Fruit fly (Drosophila melanogaster): ENCODE data around the gene Smg6.

Gene Smg6

dm6 chr3R:25054451-25055188, 21.4 kb upstream of the Smg6 start, which contains the start of gene CG31109 (continued):
- TF ChIP-seq Vsx1 (GFP tag; optimal IDR thresholded peaks at IDR 0.05) (no peak), CG3847 (GFP tag; IDR thresholded peaks at IDR 0.05) (peak; percentile 37; the same call in 1 of the 2 replicates), CG10209 (GFP tag; optimal IDR thresholded peaks at IDR 0.05) (no peak), pum (GFP tag; optimal IDR thresholded peaks at IDR 0.05) (peak; percentile 26), CG2889 (GFP tag; IDR thresholded peaks at IDR 0.05) (no peak), phol (tag; optimal IDR thresholded peaks at IDR 0.05) (peak; percentile 40), B-H2 (GFP tag; optimal IDR thresholded peaks at IDR 0.05) (peak; percentile 60), CG32532 (GFP tag; IDR thresholded peaks at IDR 0.05) (peak; percentile 31; the same call in 1 of the 2 replicates), Adf1 (GFP tag; IDR thresholded peaks at IDR 0.05) (no peak), CG12155 (GFP tag; optimal IDR thresholded peaks at IDR 0.05) (no peak), CG12744 (GFP tag; optimal IDR thresholded peaks at IDR 0.05) (no peak), CG15269 (tag; optimal IDR thresholded peaks at IDR 0.05) (no peak), CG17829 (tag; optimal IDR thresholded peaks at IDR 0.05) (peak; percentile 31), crc (GFP tag; optimal IDR thresholded peaks at IDR 0.05) (no peak), CG14667 (GFP tag; IDR thresholded peaks at IDR 0.05) (no peak), Xbp1 (GFP tag; optimal IDR thresholded peaks at IDR 0.05) (peak; percentile 20), CG16815 (GFP tag; optimal IDR thresholded peaks at IDR 0.05) (no peak), CG4730 (GFP tag; IDR thresholded peaks at IDR 0.05) (no peak), Side (GFP tag; optimal IDR thresholded peaks at IDR 0.05) (no peak), CG17802 (tag; optimal IDR thresholded peaks at IDR 0.05) (no peak), CG13287 (GFP tag; IDR thresholded peaks at IDR 0.05; ENCODE audit: partially characterized antibody) (peak; percentile 61), emc (GFP tag; optimal IDR thresholded peaks at IDR 0.05) (no peak), seq (GFP tag; IDR thresholded peaks at IDR 0.05) (no peak), Hr39 (optimal IDR thresholded peaks at IDR 0.05) (no peak), CG13424 (tag; optimal IDR thresholded peaks at IDR 0.05) (peak; percentile 22), CG31441 (GFP tag; IDR thresholded peaks at IDR 0.05) (no peak; the same call in 1 of the 2 replicates), gsb (GFP tag; IDR thresholded peaks at IDR 0.05) (no peak), CG10565 (GFP tag; optimal IDR thresholded peaks at IDR 0.05) (no peak), Tbp (GFP tag; optimal IDR thresholded peaks at IDR 0.05) (no peak), Atf-2 (GFP tag; optimal IDR thresholded peaks at IDR 0.05) (no peak), Bteb2 (GFP tag; optimal IDR thresholded peaks at IDR 0.05) (peak; percentile 7), Nf-YC (tag; optimal IDR thresholded peaks at IDR 0.05) (peak; percentile 51), Mes4 (GFP tag; optimal IDR thresholded peaks at IDR 0.05) (no peak), disco-r (GFP tag; optimal IDR thresholded peaks at IDR 0.05) (no peak), HmgZ (tag; optimal IDR thresholded peaks at IDR 0.05) (peak; percentile 66), kay (GFP tag; optimal IDR thresholded peaks at IDR 0.05) (no peak), bsh (GFP tag; optimal IDR thresholded peaks at IDR 0.05) (no peak), Dip3 (GFP tag; optimal IDR thresholded peaks at IDR 0.05) (no peak), Stat92E (GFP tag; optimal IDR thresholded peaks at IDR 0.05) (no peak), CG13624 (GFP tag; optimal IDR thresholded peaks at IDR 0.05) (peak; percentile 42), CG17361 (GFP tag; IDR thresholded peaks at IDR 0.05) (peak; percentile 40; the same call in 1 of the 3 replicates), Six4 (GFP tag; optimal IDR thresholded peaks at IDR 0.05) (peak; percentile 30), D19B (GFP tag; optimal IDR thresholded peaks at IDR 0.05) (no peak), CoRest (tag; optimal IDR thresholded peaks at IDR 0.05) (peak; percentile 29), fru (optimal IDR thresholded peaks at IDR 0.05) (no peak), dysf (GFP tag; IDR thresholded peaks at IDR 0.05) (no peak), CG1792 (GFP tag; optimal IDR thresholded peaks at IDR 0.05) (no peak), Dad (GFP tag; optimal IDR thresholded peaks at IDR 0.05) (no peak), CG9932 (GFP tag; IDR thresholded peaks at IDR 0.05) (no peak), CG1529 (GFP tag; optimal IDR thresholded peaks at IDR 0.05) (no peak), CG15073 (GFP tag; optimal IDR thresholded peaks at IDR 0.05) (no peak)

Measured in whole organism, embryonic.